Worm (Caenorhabditis elegans) whole organism, late embryonic: ENCODE measurements around the gene cyp-35D1.

ENCODE experiments used
- C08G9.2 ChIP-seq: sonication (generic microtip); optimal IDR thresholded peaks from 2 replicates; lab custom pipeline; 2016; ENCODE audit warnings: mild to moderate bottlenecking, missing genetic modification characterization, moderate library complexity, missing compliant biosample characterization
- C38D4.7 ChIP-seq: fragments of 200-800 bp; sonication (Bioruptor generic); optimal IDR thresholded peaks from 2 replicates; lab custom pipeline; 2018; ENCODE audit warnings: mild to moderate bottlenecking, missing genetic modification characterization, moderate library complexity, missing compliant biosample characterization
- F13H6.1 ChIP-seq: sonication (generic microtip); optimal IDR thresholded peaks from 2 replicates; lab custom pipeline; 2016; ENCODE audit warnings: missing genetic modification characterization, missing compliant biosample characterization
- T23F11.4 ChIP-seq: fragments of 200-800 bp; sonication (Bioruptor generic); optimal IDR thresholded peaks from 2 replicates; lab custom pipeline; 2018; ENCODE audit warnings: mild to moderate bottlenecking, missing genetic modification characterization, missing compliant biosample characterization
- Y22D7AL.16 ChIP-seq: sonication (generic microtip); optimal IDR thresholded peaks from 2 replicates; lab custom pipeline; 2016; ENCODE audit warnings: missing genetic modification characterization, missing compliant biosample characterization
- ama-1 ChIP-seq: fragments of 150-350 bp; optimal IDR thresholded peaks from 2 replicates; lab custom pipeline; 2014
- ceh-18 ChIP-seq: sonication (generic microtip); optimal IDR thresholded peaks from 2 replicates; lab custom pipeline; 2016; ENCODE audit warnings: missing genetic modification characterization, missing compliant biosample characterization
- ceh-19 ChIP-seq: fragments of 200-800 bp; sonication (Bioruptor generic); optimal IDR thresholded peaks from 2 replicates; lab custom pipeline; 2018; ENCODE audit warnings: mild to moderate bottlenecking, missing genetic modification characterization, missing compliant biosample characterization
- ceh-2 ChIP-seq: sonication (generic microtip); optimal IDR thresholded peaks from 2 replicates; lab custom pipeline; 2016; ENCODE audit warnings: missing genotype, missing genetic modification characterization, missing compliant biosample characterization
- ceh-22 ChIP-seq: sonication (generic microtip); optimal IDR thresholded peaks from 2 replicates; lab custom pipeline; 2017; ENCODE audit warnings: missing biosample characterization, missing genetic modification characterization
- ceh-30 ChIP-seq: fragments of 150-350 bp; optimal IDR thresholded peaks from 2 replicates; lab custom pipeline; 2014; ENCODE audit warnings: missing biosample characterization, missing genetic modification characterization
- ceh-31 ChIP-seq: sonication (generic microtip); optimal IDR thresholded peaks from 2 replicates; lab custom pipeline; 2016; ENCODE audit warnings: missing genetic modification characterization, missing compliant biosample characterization
- ceh-48 ChIP-seq: sonication (generic microtip); optimal IDR thresholded peaks from 2 replicates; lab custom pipeline; 2016; ENCODE audit warnings: missing genetic modification characterization, inconsistent platforms, missing compliant biosample characterization
- ceh-6 ChIP-seq: fragments of 200-800 bp; sonication (Bioruptor generic); optimal IDR thresholded peaks from 2 replicates; lab custom pipeline; 2018; ENCODE audit warnings: mild to moderate bottlenecking, missing genetic modification characterization, missing compliant biosample characterization
- ceh-9 ChIP-seq: sonication (generic microtip); optimal IDR thresholded peaks from 2 replicates; lab custom pipeline; 2016; ENCODE audit warnings: mild to moderate bottlenecking, missing genetic modification characterization, inconsistent platforms, missing compliant biosample characterization
- dve-1 ChIP-seq: sonication (generic microtip); optimal IDR thresholded peaks from 2 replicates; lab custom pipeline; 2017; ENCODE audit warnings: antibody characterized with exemption, mild to moderate bottlenecking, missing genetic modification characterization, missing compliant biosample characterization
- elt-2 ChIP-seq: sonication (generic microtip); optimal IDR thresholded peaks from 2 replicates; lab custom pipeline; 2016; ENCODE audit warnings: missing genetic modification reagents, missing genetic modification characterization, missing compliant biosample characterization
- elt-4 ChIP-seq: sonication (generic microtip); optimal IDR thresholded peaks from 2 replicates; lab custom pipeline; 2016; ENCODE audit warnings: missing genetic modification characterization, missing compliant biosample characterization
- ets-4 ChIP-seq: sonication (generic microtip); optimal IDR thresholded peaks from 2 replicates; lab custom pipeline; 2016; ENCODE audit warnings: missing genetic modification characterization, missing compliant biosample characterization
- eyg-1 ChIP-seq: sonication (generic microtip); optimal IDR thresholded peaks from 2 replicates; lab custom pipeline; 2016; ENCODE audit warnings: missing genotype, missing genetic modification characterization, missing compliant biosample characterization
- fax-1 ChIP-seq: sonication (generic microtip); optimal IDR thresholded peaks from 2 replicates; lab custom pipeline; 2016; ENCODE audit warnings: missing genotype, missing genetic modification characterization, missing compliant biosample characterization
- fkh-10 ChIP-seq: fragments of 150-350 bp; optimal IDR thresholded peaks from 2 replicates; lab custom pipeline; 2014; ENCODE audit warnings: missing biosample characterization, missing genetic modification reagents, missing genetic modification characterization
- fkh-6 ChIP-seq: sonication (generic microtip); optimal IDR thresholded peaks from 2 replicates; lab custom pipeline; 2016; ENCODE audit warnings: missing genetic modification characterization, missing compliant biosample characterization
- gmeb-2 ChIP-seq: sonication (generic microtip); optimal IDR thresholded peaks from 2 replicates; lab custom pipeline; 2016; ENCODE audit warnings: missing genetic modification characterization, inconsistent platforms, missing compliant biosample characterization
- hlh-15 ChIP-seq: sonication (generic microtip); optimal IDR thresholded peaks from 2 replicates; lab custom pipeline; 2016; ENCODE audit warnings: missing genetic modification characterization, missing compliant biosample characterization
- hlh-30 ChIP-seq: sonication (generic microtip); optimal IDR thresholded peaks from 2 replicates; lab custom pipeline; 2017; ENCODE audit warnings: antibody characterized with exemption, missing genetic modification characterization, missing compliant biosample characterization; ENCODE audit not compliant: insufficient read depth
- hlh-8 ChIP-seq: sonication (generic microtip); optimal IDR thresholded peaks from 2 replicates; lab custom pipeline; 2016; ENCODE audit warnings: missing genotype, missing genetic modification characterization, missing compliant biosample characterization
- lim-6 ChIP-seq: sonication (generic microtip); optimal IDR thresholded peaks from 2 replicates; lab custom pipeline; 2016; ENCODE audit warnings: missing genetic modification characterization, missing compliant biosample characterization
- lin-11 ChIP-seq: fragments of 200-800 bp; sonication (Bioruptor generic); optimal IDR thresholded peaks from 2 replicates; lab custom pipeline; 2018; ENCODE audit warnings: mild to moderate bottlenecking, missing genetic modification characterization, missing compliant biosample characterization
- nfya-1 ChIP-seq: sonication (generic microtip); optimal IDR thresholded peaks from 2 replicates; lab custom pipeline; 2017; ENCODE audit warnings: missing genetic modification characterization, mild to moderate bottlenecking, missing compliant biosample characterization, antibody characterized with exemption, moderate library complexity
- nhr-11 ChIP-seq: fragments of 150-350 bp; optimal IDR thresholded peaks from 2 replicates; lab custom pipeline; 2014; ENCODE audit warnings: missing biosample characterization, missing genetic modification characterization
- pat-9 ChIP-seq: fragments of 200-800 bp; sonication (Bioruptor generic); optimal IDR thresholded peaks from 2 replicates; lab custom pipeline; 2018; ENCODE audit warnings: mild to moderate bottlenecking, missing genetic modification characterization, moderate library complexity, missing compliant biosample characterization
- pax-1 ChIP-seq: fragments of 150-350 bp; optimal IDR thresholded peaks from 2 replicates; lab custom pipeline; 2014; ENCODE audit warnings: missing biosample characterization, missing genetic modification characterization
- pha-4 ChIP-seq: fragments of 150-350 bp; optimal IDR thresholded peaks from 2 replicates; lab custom pipeline; 2018; ENCODE audit warnings: missing biosample characterization, missing genetic modification reagents, missing genetic modification characterization
- pqm-1 ChIP-seq: sonication (generic microtip); optimal IDR thresholded peaks from 2 replicates; lab custom pipeline; 2016; ENCODE audit warnings: missing genetic modification characterization, missing compliant biosample characterization
- ref-2 ChIP-seq: sonication (generic microtip); optimal IDR thresholded peaks from 2 replicates; lab custom pipeline; 2016; ENCODE audit warnings: missing genetic modification characterization, missing compliant biosample characterization
- rnt-1 ChIP-seq: sonication (generic microtip); optimal IDR thresholded peaks from 2 replicates; lab custom pipeline; 2016; ENCODE audit warnings: missing genetic modification characterization, missing compliant biosample characterization
- sox-2 ChIP-seq: fragments of 200-800 bp; sonication (Bioruptor generic); IDR thresholded peaks from 2 replicates; pipeline ENCODE4 v1.3.6; 2022; ENCODE audit warnings: missing genetic modification reagents, missing genetic modification characterization, missing compliant biosample characterization
- syd-9 ChIP-seq: sonication (generic microtip); optimal IDR thresholded peaks from 2 replicates; lab custom pipeline; 2016; ENCODE audit warnings: mild to moderate bottlenecking, missing genetic modification characterization, moderate library complexity, missing compliant biosample characterization
- tbx-7 ChIP-seq: sonication (generic microtip); optimal IDR thresholded peaks from 2 replicates; lab custom pipeline; 2016; ENCODE audit warnings: missing genotype, missing genetic modification characterization, missing compliant biosample characterization
- ttx-3 ChIP-seq: sonication (generic microtip); optimal IDR thresholded peaks from 2 replicates; lab custom pipeline; 2016; ENCODE audit warnings: missing genetic modification reagents, missing genetic modification characterization, missing compliant biosample characterization
- unc-3 ChIP-seq, 2 experiments: fragments of 200-800 bp in 1 of 2; sonication (Bioruptor generic) in 1 of 2; sonication (generic microtip) in 1 of 2; conservative IDR thresholded peaks in 1 of 2; optimal IDR thresholded peaks in 1 of 2; 2 replicates each; pipeline versions ENCODE4 v1.3.6 to Lab custom; 2016 to 2022; ENCODE audit warnings: missing compliant biosample characterization in 2 of 2, missing genetic modification characterization in 2 of 2, missing genetic modification reagents in 1 of 2
- unc-86 ChIP-seq: sonication (generic microtip); optimal IDR thresholded peaks from 2 replicates; lab custom pipeline; 2016; ENCODE audit warnings: missing genetic modification characterization, missing compliant biosample characterization

cyp-35D1 gene

ce11 chrV:16045837-16046236 is 23.2 kb upstream of the cyp-35D1 start, which contains the start of gene T10C6.15:
Gene T10C6.15 (minus strand): TSS chrV:16045940.
- TF ChIP-seq lim-6 (tag; lab: Kevin White, UChicago): no peak
- TF ChIP-seq pqm-1 (tag; lab: Kevin White, UChicago): peak; percentile 0
- TF ChIP-seq elt-2 (tag; lab: Kevin White, UChicago): peak; percentile 75

- TF ChIP-seq fax-1 (no peak), nhr-11 (tag; lab: Kevin White, UChicago) (no peak), ama-1 (no peak), rnt-1 (tag; lab: Kevin White, UChicago) (no peak), lin-11 (tag; lab: Kevin White, UChicago) (no peak), lim-6 (tag; lab: Kevin White, UChicago) (no peak), ceh-2 (no peak)
Observed at ce11 chrV:16046573-16046972, 22.5 kb upstream of the cyp-35D1 start, which contains the start of gene ZK285.2. Gene ZK285.2 (plus strand): TSS chrV:16046873.

- no peak for TF ChIP-seq ceh-31
- TF ChIP-seq ceh-19 (GFP tag; lab: Kevin White, UChicago): no peak
- TF ChIP-seq hlh-15: no peak
- TF ChIP-seq ceh-18 (tag; lab: Kevin White, UChicago): no peak
- no peak for TF ChIP-seq unc-3 (GFP tag; conservative IDR thresholded peaks at IDR 0.05; lab: Robert Waterston, UW)
- no peak for TF ChIP-seq unc-3 (tag; optimal IDR thresholded peaks at IDR 0.05; lab: Kevin White, UChicago)
- TF ChIP-seq C08G9.2 (tag; lab: Kevin White, UChicago): no peak
- no peak for TF ChIP-seq dve-1 (tag; lab: Kevin White, UChicago)
- no peak for TF ChIP-seq ceh-30
- TF ChIP-seq ceh-9: no peak
- no peak for TF ChIP-seq ref-2 (tag; lab: Kevin White, UChicago)
- TF ChIP-seq unc-86 (tag; lab: Kevin White, UChicago): no peak
- no peak for TF ChIP-seq hlh-30 (tag; lab: Kevin White, UChicago)
Observed at ce11 chrV:16047052-16047451, 22.0 kb upstream of the cyp-35D1 start.

- TF ChIP-seq unc-86 (tag; lab: Kevin White, UChicago) (no peak), fax-1 (no peak), ceh-2 (no peak), fkh-10 (GFP tag; lab: Kevin White, UChicago) (no peak), unc-3 (GFP tag; conservative IDR thresholded peaks at IDR 0.05; lab: Robert Waterston, UW) (no peak), unc-3 (tag; optimal IDR thresholded peaks at IDR 0.05; lab: Kevin White, UChicago) (no peak), pqm-1 (tag; lab: Kevin White, UChicago) (no peak), C08G9.2 (tag; lab: Kevin White, UChicago) (no peak), eyg-1 (tag; lab: Kevin White, UChicago) (no peak), fkh-6 (tag; lab: Kevin White, UChicago) (no peak), elt-4 (no peak), ceh-6 (GFP tag; lab: Kevin White, UChicago) (no peak), hlh-30 (tag; lab: Kevin White, UChicago) (no peak), sox-2 (GFP tag; lab: Robert Waterston, UW) (no peak), ceh-30 (no peak), ceh-31 (no peak), hlh-8 (tag; lab: Kevin White, UChicago) (no peak), syd-9 (tag; lab: Kevin White, UChicago) (no peak)
Observed at ce11 chrV:16047508-16047907, 21.5 kb upstream of the cyp-35D1 start, which contains the start of gene str-198. Gene str-198 (plus strand): TSS chrV:16047808.

- TF ChIP-seq C38D4.7 (GFP tag; lab: Kevin White, UChicago): no peak
- no peak for TF ChIP-seq pat-9 (tag; lab: Kevin White, UChicago)
- no peak for TF ChIP-seq ttx-3 (tag; lab: Kevin White, UChicago)
- TF ChIP-seq pha-4 (tag; lab: Kevin White, UChicago): no peak
- no peak for TF ChIP-seq ama-1
- TF ChIP-seq ceh-48 (tag; lab: Kevin White, UChicago): no peak
- TF ChIP-seq nfya-1 (tag; lab: Kevin White, UChicago): no peak
- TF ChIP-seq hlh-30 (tag; lab: Kevin White, UChicago): no peak
- TF ChIP-seq ets-4 (tag; lab: Kevin White, UChicago): no peak
- no peak for TF ChIP-seq T23F11.4 (GFP tag; lab: Kevin White, UChicago)
- TF ChIP-seq Y22D7AL.16 (tag; lab: Kevin White, UChicago): no peak
- TF ChIP-seq ceh-18 (tag; lab: Kevin White, UChicago): no peak
- TF ChIP-seq F13H6.1 (tag; lab: Kevin White, UChicago): no peak
- TF ChIP-seq ceh-22 (tag; lab: Kevin White, UChicago): no peak
- TF ChIP-seq gmeb-2: no peak
- no peak for TF ChIP-seq tbx-7 (tag; lab: Kevin White, UChicago)
- TF ChIP-seq pax-1: no peak
- TF ChIP-seq ceh-9: no peak
- TF ChIP-seq rnt-1 (tag; lab: Kevin White, UChicago): no peak
- TF ChIP-seq ceh-2: no peak
Observed at ce11 chrV:16049177-16049576, 19.9 kb upstream of the cyp-35D1 start, which contains the start of gene best-12. Gene best-12 (plus strand): TSS chrV:16049477.
